Worm (Caenorhabditis elegans) whole organism, L2 larva: Measurements from ENCODE around the gene abu-5.
A peak's percentile ranks its signal among the peaks of the same experiment; 100 is the strongest.

Experiments
- F13H6.1 ChIP-seq: sonication (generic microtip); optimal IDR thresholded peaks from 2 replicates; lab custom pipeline; 2016; ENCODE audit warnings: missing genetic modification characterization, missing compliant biosample characterization
- R02D3.7 ChIP-seq: fragments of 150-350 bp; optimal IDR thresholded peaks from 2 replicates; lab custom pipeline; 2014; ENCODE audit warnings: missing biosample characterization, missing genetic modification characterization
- ceh-82 ChIP-seq: fragments of 150-350 bp; optimal IDR thresholded peaks from 2 replicates; lab custom pipeline; 2014; ENCODE audit warnings: missing biosample characterization, missing genetic modification characterization
- egl-27 ChIP-seq: sonication (generic microtip); optimal IDR thresholded peaks from 3 replicates; lab custom pipeline; 2017; ENCODE audit warnings: missing biosample characterization, missing genetic modification reagents, missing genetic modification characterization
- fos-1 ChIP-seq: fragments of 150-350 bp; optimal IDR thresholded peaks from 2 replicates; lab custom pipeline; 2014; ENCODE audit warnings: missing biosample characterization, missing genetic modification characterization
- lsy-2 ChIP-seq, 2 experiments: fragments of 150-350 bp in 1 of 2; sonication (generic microtip) in 1 of 2; optimal IDR thresholded peaks; 2 replicates each; lab custom pipeline; 2014 to 2017; ENCODE audit warnings: missing biosample characterization in 2 of 2, missing genetic modification characterization in 2 of 2
- nhr-11 ChIP-seq: fragments of 150-350 bp; optimal IDR thresholded peaks from 2 replicates; lab custom pipeline; 2014; ENCODE audit warnings: missing biosample characterization, missing genetic modification characterization
- nhr-23 ChIP-seq: fragments of 150-350 bp; optimal IDR thresholded peaks from 2 replicates; lab custom pipeline; 2014; ENCODE audit warnings: missing biosample characterization, missing genetic modification reagents, missing genetic modification characterization
- nhr-237 ChIP-seq: fragments of 150-350 bp; optimal IDR thresholded peaks from 2 replicates; lab custom pipeline; 2014; ENCODE audit warnings: missing biosample characterization, missing genetic modification characterization
- nhr-77 ChIP-seq: fragments of 150-350 bp; optimal IDR thresholded peaks from 2 replicates; lab custom pipeline; 2014; ENCODE audit warnings: missing biosample characterization, missing genetic modification characterization
- snpc-4 ChIP-seq: fragments of 150-350 bp; optimal IDR thresholded peaks from 2 replicates; lab custom pipeline; 2014; ENCODE audit warnings: missing biosample characterization, missing genetic modification characterization
- unc-62 ChIP-seq: fragments of 150-350 bp; optimal IDR thresholded peaks from 2 replicates; lab custom pipeline; 2014; ENCODE audit warnings: missing biosample characterization, missing genetic modification reagents, missing genetic modification characterization
- zag-1 ChIP-seq: fragments of 150-350 bp; optimal IDR thresholded peaks from 2 replicates; lab custom pipeline; 2014; ENCODE audit warnings: missing biosample characterization, missing genetic modification characterization
- ztf-4 ChIP-seq: fragments of 150-350 bp; optimal IDR thresholded peaks from 2 replicates; lab custom pipeline; 2014; ENCODE audit warnings: missing biosample characterization, missing genetic modification characterization

DNA sequence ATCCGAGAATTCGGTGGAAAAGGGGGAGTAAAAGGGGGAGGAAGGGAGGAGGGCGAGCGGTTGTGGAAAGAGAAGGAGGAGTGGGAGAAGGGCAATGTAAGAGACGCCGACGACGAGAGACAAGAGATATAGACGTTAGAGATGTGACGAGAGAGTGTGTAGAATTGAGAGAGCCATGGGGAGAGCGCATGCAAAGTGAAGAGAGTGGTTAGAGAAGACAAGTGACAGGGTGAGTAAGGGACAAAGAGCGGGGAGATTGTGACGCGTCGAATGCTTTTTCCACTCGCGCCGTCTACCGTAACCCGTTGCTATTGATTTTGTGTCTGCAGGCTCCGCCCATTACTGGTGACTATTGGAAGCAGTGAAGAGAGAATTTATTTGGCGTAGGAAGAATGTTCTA is 19.7 kb upstream of the abu-5 start:
- peak; percentile 76 for TF ChIP-seq fos-1 (tag; lab: Kevin White, UChicago)
- TF ChIP-seq nhr-23 (tag; lab: Kevin White, UChicago) = no peak
- peak; percentile 55 for TF ChIP-seq nhr-77
- no peak for TF ChIP-seq ztf-4 (tag; lab: Kevin White, UChicago)
- no peak for TF ChIP-seq nhr-11 (tag; lab: Kevin White, UChicago)
- peak; percentile 91 for TF ChIP-seq egl-27 (tag; lab: Kevin White, UChicago)
- TF ChIP-seq R02D3.7 (tag; lab: Kevin White, UChicago) = peak; percentile 36
- peak; percentile 41 for TF ChIP-seq nhr-237
- TF ChIP-seq ceh-82 = no peak
- TF ChIP-seq zag-1 (tag; lab: Kevin White, UChicago) = peak; percentile 8
- TF ChIP-seq unc-62 = no peak
- TF ChIP-seq snpc-4 (tag; lab: Kevin White, UChicago) = peak; percentile 54
- peak; percentile 94 for TF ChIP-seq F13H6.1 (tag; lab: Kevin White, UChicago)
- TF ChIP-seq lsy-2 (tag; optimal IDR thresholded peaks at IDR 0.05; lab: Kevin White, UChicago) = peak; percentile 97 to 98
